Fruit fly (Drosophila melanogaster): ENCODE data around the gene GckIII.
A peak's percentile ranks its signal among the peaks of the same experiment; 100 is the strongest.

dm6 chr3R:17118917-17119378 lies 33.6 kb downstream of the GckIII start:
- TF ChIP-seq achi (GFP tag; optimal IDR thresholded peaks at IDR 0.05) (no peak), svp (GFP tag) (no peak), cyc (GFP tag; optimal IDR thresholded peaks at IDR 0.05) (no peak), CG11902 (GFP tag; optimal IDR thresholded peaks at IDR 0.05) (no peak), Eip75B (GFP tag; optimal IDR thresholded peaks at IDR 0.05) (no peak), CG1621 (tag; optimal IDR thresholded peaks at IDR 0.05) (peak; percentile 43), Sox102F (GFP tag; optimal IDR thresholded peaks at IDR 0.05) (peak; percentile 68), spab (GFP tag; optimal IDR thresholded peaks at IDR 0.05) (no peak), CG7368 (GFP tag; optimal IDR thresholded peaks at IDR 0.05) (no peak), Blimp-1 (GFP tag; optimal IDR thresholded peaks at IDR 0.05) (no peak), OdsH (GFP tag; optimal IDR thresholded peaks at IDR 0.05) (no peak), dac (GFP tag; optimal IDR thresholded peaks at IDR 0.05) (no peak)

All from whole organism, prepupa.